Fruit fly (Drosophila melanogaster) whole organism, prepupa: Measurements from ENCODE around the gene CG11588.
A peak's percentile ranks its signal among the peaks of the same experiment; 100 is the strongest.

Experiments used
- CG10631 ChIP-seq: fragments of 200-800 bp; sonication (Bioruptor generic); optimal IDR thresholded peaks from 2 replicates; lab custom pipeline; 2016; ENCODE audit warnings: missing biosample characterization, missing genetic modification characterization
- CG10669 ChIP-seq: fragments of 200-800 bp; sonication (Bioruptor generic); optimal IDR thresholded peaks from 3 replicates; lab custom pipeline; 2018; ENCODE audit warnings: missing biosample characterization, mild to moderate bottlenecking, missing genetic modification characterization, moderate library complexity
- CG11294 ChIP-seq: fragments of 200-800 bp; sonication (Bioruptor generic); IDR thresholded peaks from 2 replicates; pipeline ENCODE4 v1.3.6; 2022; ENCODE audit warnings: missing biosample characterization, missing genetic modification characterization
- CG1621 ChIP-seq: fragments of 200-800 bp; sonication (Bioruptor generic); optimal IDR thresholded peaks from 3 replicates; lab custom pipeline; 2018; ENCODE audit warnings: missing biosample characterization, mild to moderate bottlenecking, missing genetic modification characterization
- CG16779 ChIP-seq: fragments of 200-800 bp; sonication (Bioruptor generic); optimal IDR thresholded peaks from 3 replicates; lab custom pipeline; 2017; ENCODE audit warnings: missing biosample characterization, mild to moderate bottlenecking, missing genetic modification characterization
- CG3032 ChIP-seq: fragments of 200-800 bp; optimal IDR thresholded peaks from 2 replicates; lab custom pipeline; 2019; ENCODE audit warnings: missing biosample characterization, mild to moderate bottlenecking, missing genetic modification characterization, moderate library complexity
- CG31627 ChIP-seq: fragments of 200-800 bp; sonication (Bioruptor generic); optimal IDR thresholded peaks from 3 replicates; lab custom pipeline; 2016; ENCODE audit warnings: missing biosample characterization, missing genetic modification characterization
- CG32006 ChIP-seq: fragments of 200-800 bp; sonication (Bioruptor generic); optimal IDR thresholded peaks from 3 replicates; lab custom pipeline; 2017; ENCODE audit warnings: missing biosample characterization, mild to moderate bottlenecking, missing genetic modification characterization
- CG34406 ChIP-seq: fragments of 200-800 bp; sonication (Bioruptor generic); optimal IDR thresholded peaks from 3 replicates; lab custom pipeline; 2016; ENCODE audit warnings: missing biosample characterization, missing genetic modification characterization
- CG3919 ChIP-seq: fragments of 200-800 bp; sonication (Bioruptor generic); optimal IDR thresholded peaks from 3 replicates; lab custom pipeline; 2016; ENCODE audit warnings: missing biosample characterization, missing genetic modification characterization
- CG4318 ChIP-seq: fragments of 200-800 bp; sonication (Bioruptor generic); optimal IDR thresholded peaks from 3 replicates; lab custom pipeline; 2017; ENCODE audit warnings: missing biosample characterization, mild to moderate bottlenecking, missing genetic modification characterization
- CG6163 ChIP-seq: fragments of 200-800 bp; sonication (Bioruptor generic); IDR thresholded peaks from 3 replicates; pipeline ENCODE4 v1.3.6; 2022; ENCODE audit warnings: missing biosample characterization, missing genetic modification characterization
- CG6276 ChIP-seq: fragments of 200-800 bp; sonication (Bioruptor generic); optimal IDR thresholded peaks from 2 replicates; lab custom pipeline; 2017; ENCODE audit warnings: missing biosample characterization, mild to moderate bottlenecking, missing genetic modification characterization
- CG6808 ChIP-seq: fragments of 200-800 bp; sonication (Bioruptor generic); optimal IDR thresholded peaks from 3 replicates; lab custom pipeline; 2017; ENCODE audit warnings: missing biosample characterization, missing genetic modification characterization, mild to moderate bottlenecking, moderate library complexity, missing genetic modification reagents
- CG7368 ChIP-seq: fragments of 200-800 bp; sonication (Bioruptor generic); optimal IDR thresholded peaks from 3 replicates; lab custom pipeline; 2016; ENCODE audit warnings: missing biosample characterization, missing genetic modification characterization
- CG8119 ChIP-seq: fragments of 200-800 bp; sonication (Bioruptor generic); IDR thresholded peaks from 3 replicates; pipeline ENCODE4 v1.3.6; 2022; ENCODE audit warnings: missing biosample characterization, missing genetic modification characterization
- CG8632 ChIP-seq: fragments of 200-800 bp; sonication (Bioruptor generic); optimal IDR thresholded peaks from 3 replicates; lab custom pipeline; 2016; ENCODE audit warnings: missing biosample characterization, missing genetic modification characterization
- CG9139 ChIP-seq: fragments of 200-800 bp; sonication (Bioruptor generic); optimal IDR thresholded peaks from 3 replicates; lab custom pipeline; 2017; ENCODE audit warnings: missing biosample characterization, mild to moderate bottlenecking, missing genetic modification characterization
- Eip78C ChIP-seq: fragments of 200-800 bp; sonication (Bioruptor generic); peaks from one replicate; lab custom pipeline; 2016; ENCODE audit warnings: missing biosample characterization, missing genetic modification characterization
- Eip93F ChIP-seq: fragments of 200-800 bp; sonication (Bioruptor generic); optimal IDR thresholded peaks from 2 replicates; lab custom pipeline; 2016; ENCODE audit warnings: missing biosample characterization, mild to moderate bottlenecking, missing genetic modification characterization
- Ets96B ChIP-seq: fragments of 200-800 bp; optimal IDR thresholded peaks from 2 replicates; lab custom pipeline; 2019; ENCODE audit warnings: missing biosample characterization, mild to moderate bottlenecking, missing genetic modification characterization, moderate library complexity
- Gug ChIP-seq: fragments of 200-800 bp; sonication (Bioruptor generic); IDR thresholded peaks from 2 replicates; pipeline ENCODE4 v1.3.6; 2022; ENCODE audit warnings: missing biosample characterization, missing genetic modification characterization
- Hr38 ChIP-seq: sonication (Bioruptor generic); optimal IDR thresholded peaks from 2 replicates; lab custom pipeline; 2016; ENCODE audit warnings: missing biosample characterization, missing genetic modification characterization
- Hr4 ChIP-seq: fragments of 200-800 bp; sonication (Bioruptor generic); optimal IDR thresholded peaks from 3 replicates; lab custom pipeline; 2016; ENCODE audit warnings: missing biosample characterization, missing genetic modification characterization
- Lpt ChIP-seq: fragments of 200-800 bp; sonication (Bioruptor generic); optimal IDR thresholded peaks from 3 replicates; lab custom pipeline; 2016; ENCODE audit warnings: missing biosample characterization, missing genetic modification characterization
- Met ChIP-seq: fragments of 200-800 bp; sonication (Bioruptor generic); optimal IDR thresholded peaks from 3 replicates; lab custom pipeline; 2016; ENCODE audit warnings: missing biosample characterization, missing genetic modification characterization
- OdsH ChIP-seq: fragments of 200-800 bp; sonication (Bioruptor generic); optimal IDR thresholded peaks from 3 replicates; lab custom pipeline; 2016; ENCODE audit warnings: missing biosample characterization, missing genetic modification characterization
- Smox ChIP-seq: fragments of 200-800 bp; sonication (Bioruptor generic); optimal IDR thresholded peaks from 3 replicates; lab custom pipeline; 2016; ENCODE audit warnings: missing biosample characterization, missing genetic modification characterization
- Sox102F ChIP-seq: fragments of 200-800 bp; sonication (Bioruptor generic); optimal IDR thresholded peaks from 2 replicates; lab custom pipeline; 2016; ENCODE audit warnings: missing biosample characterization, mild to moderate bottlenecking, missing genetic modification characterization
- Sox15 ChIP-seq: fragments of 200-800 bp; sonication (Bioruptor generic); optimal IDR thresholded peaks from 3 replicates; lab custom pipeline; 2016; ENCODE audit warnings: missing biosample characterization, missing genetic modification characterization
- achi ChIP-seq: fragments of 200-800 bp; sonication (Bioruptor generic); optimal IDR thresholded peaks from 3 replicates; lab custom pipeline; 2016; ENCODE audit warnings: missing biosample characterization, missing genetic modification characterization
- acj6 ChIP-seq: fragments of 200-800 bp; sonication (Bioruptor generic); optimal IDR thresholded peaks from 3 replicates; lab custom pipeline; 2016; ENCODE audit warnings: missing biosample characterization, missing genetic modification characterization
- dac ChIP-seq: fragments of 200-800 bp; sonication (Bioruptor generic); optimal IDR thresholded peaks from 2 replicates; lab custom pipeline; 2017; ENCODE audit warnings: missing biosample characterization, mild to moderate bottlenecking, missing genetic modification characterization
- dsx ChIP-seq: fragments of 200-800 bp; optimal IDR thresholded peaks from 3 replicates; lab custom pipeline; 2019; ENCODE audit warnings: missing biosample characterization, mild to moderate bottlenecking, missing genetic modification characterization, moderate library complexity; ENCODE audit not compliant: poor library complexity, severe bottlenecking
- eg ChIP-seq: fragments of 200-800 bp; sonication (Bioruptor generic); IDR thresholded peaks from 3 replicates; pipeline ENCODE4 v1.3.6; 2022; ENCODE audit warnings: missing biosample characterization, missing genetic modification characterization
- esn ChIP-seq: fragments of 200-800 bp; sonication (Bioruptor generic); optimal IDR thresholded peaks from 2 replicates; lab custom pipeline; 2016; ENCODE audit warnings: missing biosample characterization, mild to moderate bottlenecking, missing genetic modification characterization, moderate library complexity
- fd59A ChIP-seq: fragments of 200-800 bp; sonication (Bioruptor generic); optimal IDR thresholded peaks from 2 replicates; lab custom pipeline; 2017; ENCODE audit warnings: missing biosample characterization, mild to moderate bottlenecking, missing genetic modification characterization, missing genetic modification reagents
- fd85E ChIP-seq: fragments of 200-800 bp; sonication (Bioruptor generic); optimal IDR thresholded peaks from 3 replicates; lab custom pipeline; 2016; ENCODE audit warnings: missing biosample characterization, missing genetic modification characterization
- lz ChIP-seq: fragments of 200-800 bp; sonication (Bioruptor generic); optimal IDR thresholded peaks from 3 replicates; lab custom pipeline; 2016; ENCODE audit warnings: missing biosample characterization, missing genetic modification characterization
- net ChIP-seq: fragments of 200-800 bp; sonication (Bioruptor generic); optimal IDR thresholded peaks from 3 replicates; lab custom pipeline; 2016; ENCODE audit warnings: missing biosample characterization, missing genetic modification characterization
- pdm3 ChIP-seq: fragments of 200-800 bp; sonication (Bioruptor generic); optimal IDR thresholded peaks from 3 replicates; lab custom pipeline; 2016; ENCODE audit warnings: missing biosample characterization, missing genetic modification characterization
- salr ChIP-seq, 2 experiments: fragments of 200-800 bp; sonication (Bioruptor generic); optimal IDR thresholded peaks; 3 replicates each; lab custom pipeline; 2016 to 2018; ENCODE audit warnings: missing biosample characterization in 2 of 2, missing genetic modification characterization in 2 of 2, mild to moderate bottlenecking in 1 of 2
- ss ChIP-seq, 2 experiments: fragments of 200-800 bp; sonication (Bioruptor generic); optimal IDR thresholded peaks; 2 replicates in 1 of 2; 3 replicates in 1 of 2; lab custom pipeline; 2017 to 2018; ENCODE audit warnings: mild to moderate bottlenecking in 2 of 2, missing biosample characterization in 2 of 2, missing genetic modification characterization in 2 of 2, moderate library complexity in 1 of 2
- svp ChIP-seq: fragments of 200-800 bp; sonication (Bioruptor generic); peaks from one replicate; lab custom pipeline; 2016; ENCODE audit warnings: missing biosample characterization, missing genetic modification characterization
- topi ChIP-seq: fragments of 200-800 bp; sonication (Bioruptor generic); optimal IDR thresholded peaks from 3 replicates; lab custom pipeline; 2016; ENCODE audit warnings: missing biosample characterization, missing genetic modification characterization
- vri ChIP-seq: fragments of 200-800 bp; sonication (Bioruptor generic); optimal IDR thresholded peaks from 3 replicates; lab custom pipeline; 2016; ENCODE audit warnings: missing biosample characterization, mild to moderate bottlenecking, missing genetic modification characterization

Gene CG11588

DNA sequence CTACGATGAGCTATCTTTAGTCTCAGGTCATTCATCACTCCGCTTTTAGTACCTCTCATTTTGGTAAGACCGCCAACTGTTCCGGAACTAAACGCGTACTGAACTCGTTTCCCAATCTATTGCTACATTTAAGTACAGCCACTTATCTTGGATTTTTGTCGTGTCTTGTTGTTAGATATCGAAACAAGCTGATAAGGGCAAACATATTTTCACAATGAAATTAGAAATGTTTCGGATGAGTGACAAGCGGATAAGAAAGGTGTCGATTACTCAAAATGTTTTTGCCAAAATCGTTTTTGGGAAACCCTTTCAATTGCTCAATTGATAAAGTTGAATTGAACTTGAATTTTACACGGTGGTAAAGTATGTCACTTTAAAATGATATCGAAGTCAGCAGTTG is 32.4 kb upstream of the CG11588 start, which contains the start of gene CG5897:
Gene CG5897 (minus strand): TSS at position 101 of the 400 bp plus-strand sequence.
- TF ChIP-seq achi (GFP tag; lab: Kevin White, UChicago): no peak
- TF ChIP-seq CG3919: no peak
- no peak for TF ChIP-seq OdsH (GFP tag; lab: Kevin White, UChicago)

DNA sequence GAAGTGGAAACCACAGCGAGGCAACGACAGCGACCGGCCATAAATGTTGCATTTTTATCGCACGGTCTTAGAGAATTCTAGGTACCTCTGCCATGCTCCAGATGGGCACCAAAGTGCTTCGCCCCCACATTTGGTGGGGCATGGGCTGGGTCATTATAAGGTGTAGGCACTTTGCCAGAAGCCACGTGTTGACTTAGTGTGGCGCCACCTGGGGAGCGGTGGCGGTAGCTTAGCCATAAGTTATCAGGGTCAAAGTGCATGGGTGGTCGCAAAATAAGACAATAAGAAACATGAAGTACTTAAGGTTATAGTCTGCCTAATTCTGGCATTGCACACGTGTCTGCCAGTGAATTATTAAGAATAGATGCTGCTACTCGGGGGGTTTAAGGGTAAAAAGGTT is 28.5 kb upstream of the CG11588 start:
- no peak for TF ChIP-seq salr (GFP tag; optimal IDR thresholded peaks at IDR 0.05; lab: Kevin White, UChicago)
- no peak for TF ChIP-seq Eip78C (GFP tag; lab: Kevin White, UChicago)
- TF ChIP-seq CG6808 (GFP tag; lab: Kevin White, UChicago): no peak
- TF ChIP-seq CG10669 (GFP tag; lab: Kevin White, UChicago): no peak
- TF ChIP-seq pdm3 (GFP tag; lab: Kevin White, UChicago): no peak
- TF ChIP-seq esn (GFP tag; lab: Kevin White, UChicago): no peak
- no peak for TF ChIP-seq dsx (GFP tag; lab: Kevin White, UChicago)
- TF ChIP-seq CG6163 (GFP tag; lab: Robert Waterston, UW): no peak
- TF ChIP-seq CG3919: no peak
- TF ChIP-seq fd85E: no peak
- no peak for TF ChIP-seq CG3032 (tag; lab: Kevin White, UChicago)
- no peak for TF ChIP-seq CG1621 (tag; lab: Kevin White, UChicago)
- TF ChIP-seq net: no peak
- no peak for TF ChIP-seq Smox (GFP tag; lab: Kevin White, UChicago)
- TF ChIP-seq CG7368 (GFP tag; lab: Kevin White, UChicago): no peak
- TF ChIP-seq vri (GFP tag; lab: Kevin White, UChicago): no peak
- TF ChIP-seq CG16779 (tag; lab: Kevin White, UChicago): no peak
- TF ChIP-seq, all 60 proteins: peak for 0

DNA sequence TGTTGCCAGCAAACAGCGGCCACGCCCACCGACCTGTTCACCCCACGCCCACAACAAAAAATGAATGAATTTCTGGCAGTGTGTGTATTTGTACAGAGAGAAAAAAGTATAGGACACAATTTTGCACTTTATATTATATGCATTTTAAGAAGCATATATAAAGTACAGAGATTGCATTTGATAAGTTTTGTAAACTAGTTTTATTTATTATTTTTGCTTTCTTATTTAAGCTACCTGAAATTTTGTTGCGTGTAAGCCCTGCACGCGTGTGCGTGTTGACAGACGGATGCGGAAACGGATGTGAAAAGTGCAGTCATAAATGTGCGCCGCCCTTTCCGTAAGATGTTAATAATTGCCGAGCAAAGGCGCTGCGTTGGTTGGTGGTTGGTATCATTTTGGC is 24.6 kb upstream of the CG11588 start:
- TF ChIP-seq CG31627 (GFP tag; lab: Kevin White, UChicago): no peak
- no peak for TF ChIP-seq CG7368 (GFP tag; lab: Kevin White, UChicago)
- no peak for TF ChIP-seq CG8119 (GFP tag; lab: Robert Waterston, UW)
- TF ChIP-seq topi (GFP tag; lab: Kevin White, UChicago): no peak
- TF ChIP-seq Hr38 (GFP tag; lab: Kevin White, UChicago): no peak
- TF ChIP-seq CG3032 (tag; lab: Kevin White, UChicago): no peak
- no peak for TF ChIP-seq Lpt (GFP tag; lab: Kevin White, UChicago)
- TF ChIP-seq net: no peak
- TF ChIP-seq CG6276 (GFP tag; lab: Kevin White, UChicago): no peak
- peak; percentile 11 for TF ChIP-seq CG10631 (GFP tag; lab: Kevin White, UChicago)
- no peak for TF ChIP-seq Gug
- peak; percentile 4 for TF ChIP-seq Met (GFP tag; lab: Kevin White, UChicago)
- no peak for TF ChIP-seq salr (GFP tag; optimal IDR thresholded peaks at IDR 0.05; lab: Kevin White, UChicago)
- TF ChIP-seq CG16779 (tag; lab: Kevin White, UChicago): no peak
- TF ChIP-seq Eip93F: no peak
- TF ChIP-seq Smox (GFP tag; lab: Kevin White, UChicago): no peak
- peak; percentile 23 for TF ChIP-seq CG3919
- TF ChIP-seq achi (GFP tag; lab: Kevin White, UChicago): peak; percentile 10
- no peak for TF ChIP-seq CG34406 (GFP tag; lab: Kevin White, UChicago)
- no peak for TF ChIP-seq dsx (GFP tag; lab: Kevin White, UChicago)
- no peak for TF ChIP-seq Sox102F (GFP tag; lab: Kevin White, UChicago)
- peak; percentile 58 for TF ChIP-seq svp
- TF ChIP-seq CG6808 (GFP tag; lab: Kevin White, UChicago): no peak
- TF ChIP-seq Ets96B (tag; lab: Kevin White, UChicago): peak; percentile 39
- TF ChIP-seq Sox15 (GFP tag; lab: Kevin White, UChicago): no peak
- no peak for TF ChIP-seq esn (GFP tag; lab: Kevin White, UChicago)
- no peak for TF ChIP-seq OdsH (GFP tag; lab: Kevin White, UChicago)
- TF ChIP-seq vri (GFP tag; lab: Kevin White, UChicago): no peak
- no peak for TF ChIP-seq acj6 (GFP tag; lab: Kevin White, UChicago)
- peak in 1 of 2 experiments; percentile 36 for TF ChIP-seq ss (GFP tag; optimal IDR thresholded peaks at IDR 0.05; lab: Kevin White, UChicago)
- TF ChIP-seq pdm3 (GFP tag; lab: Kevin White, UChicago): no peak
- TF ChIP-seq CG8632 (GFP tag; lab: Kevin White, UChicago): no peak
- TF ChIP-seq Hr4 (GFP tag; lab: Kevin White, UChicago): no peak
- no peak for TF ChIP-seq eg (GFP tag; lab: Robert Waterston, UW)
- TF ChIP-seq CG9139 (GFP tag; lab: Kevin White, UChicago): no peak
- TF ChIP-seq fd59A: peak; percentile 13
- no peak for TF ChIP-seq dac (GFP tag; lab: Kevin White, UChicago)
- no peak for TF ChIP-seq CG4318 (GFP tag; lab: Kevin White, UChicago)
- peak; percentile 22 for TF ChIP-seq CG32006
- TF ChIP-seq CG11294 (GFP tag; lab: Robert Waterston, UW): no peak
- TF ChIP-seq lz (GFP tag; lab: Kevin White, UChicago): no peak
